Fruit fly (Drosophila melanogaster) whole organism, prepupa: ENCODE data around the gene slow.

Source experiments
- CG10631 ChIP-seq: fragments of 200-800 bp; sonication (Bioruptor generic); optimal IDR thresholded peaks from 2 replicates; lab custom pipeline; 2016; ENCODE audit warnings: missing biosample characterization, missing genetic modification characterization
- CG10669 ChIP-seq: fragments of 200-800 bp; sonication (Bioruptor generic); optimal IDR thresholded peaks from 3 replicates; lab custom pipeline; 2018; ENCODE audit warnings: missing biosample characterization, mild to moderate bottlenecking, missing genetic modification characterization, moderate library complexity
- CG11294 ChIP-seq: fragments of 200-800 bp; sonication (Bioruptor generic); IDR thresholded peaks from 2 replicates; pipeline ENCODE4 v1.3.6; 2022; ENCODE audit warnings: missing biosample characterization, missing genetic modification characterization
- CG11762 ChIP-seq: fragments of 200-800 bp; sonication (Bioruptor generic); optimal IDR thresholded peaks from 3 replicates; lab custom pipeline; 2016; ENCODE audit warnings: missing biosample characterization, missing genetic modification characterization; ENCODE audit not compliant: insufficient read depth
- CG11902 ChIP-seq: fragments of 200-800 bp; sonication (Bioruptor generic); optimal IDR thresholded peaks from 3 replicates; lab custom pipeline; 2016; ENCODE audit warnings: missing biosample characterization, missing genetic modification characterization
- CG15336 ChIP-seq: fragments of 200-800 bp; sonication (Bioruptor generic); IDR thresholded peaks from 2 replicates; pipeline ENCODE4 v1.3.6; 2022; ENCODE audit warnings: missing biosample characterization, missing genetic modification characterization
- CG3032 ChIP-seq: fragments of 200-800 bp; optimal IDR thresholded peaks from 2 replicates; lab custom pipeline; 2019; ENCODE audit warnings: missing biosample characterization, mild to moderate bottlenecking, missing genetic modification characterization, moderate library complexity
- CG31627 ChIP-seq: fragments of 200-800 bp; sonication (Bioruptor generic); optimal IDR thresholded peaks from 3 replicates; lab custom pipeline; 2016; ENCODE audit warnings: missing biosample characterization, missing genetic modification characterization
- CG32006 ChIP-seq: fragments of 200-800 bp; sonication (Bioruptor generic); optimal IDR thresholded peaks from 3 replicates; lab custom pipeline; 2017; ENCODE audit warnings: missing biosample characterization, mild to moderate bottlenecking, missing genetic modification characterization
- CG34406 ChIP-seq: fragments of 200-800 bp; sonication (Bioruptor generic); optimal IDR thresholded peaks from 3 replicates; lab custom pipeline; 2016; ENCODE audit warnings: missing biosample characterization, missing genetic modification characterization
- CG3919 ChIP-seq: fragments of 200-800 bp; sonication (Bioruptor generic); optimal IDR thresholded peaks from 3 replicates; lab custom pipeline; 2016; ENCODE audit warnings: missing biosample characterization, missing genetic modification characterization
- CG6276 ChIP-seq: fragments of 200-800 bp; sonication (Bioruptor generic); optimal IDR thresholded peaks from 2 replicates; lab custom pipeline; 2017; ENCODE audit warnings: missing biosample characterization, mild to moderate bottlenecking, missing genetic modification characterization
- CG6854 ChIP-seq: fragments of 200-800 bp; sonication (Bioruptor generic); optimal IDR thresholded peaks from 2 replicates; lab custom pipeline; 2017; ENCODE audit warnings: missing biosample characterization, mild to moderate bottlenecking, missing genetic modification characterization
- CG7368 ChIP-seq: fragments of 200-800 bp; sonication (Bioruptor generic); optimal IDR thresholded peaks from 3 replicates; lab custom pipeline; 2016; ENCODE audit warnings: missing biosample characterization, missing genetic modification characterization
- CG8632 ChIP-seq: fragments of 200-800 bp; sonication (Bioruptor generic); optimal IDR thresholded peaks from 3 replicates; lab custom pipeline; 2016; ENCODE audit warnings: missing biosample characterization, missing genetic modification characterization
- Eip75B ChIP-seq: fragments of 200-800 bp; sonication (Bioruptor generic); optimal IDR thresholded peaks from 3 replicates; lab custom pipeline; 2016; ENCODE audit warnings: missing biosample characterization, missing genetic modification characterization
- Eip93F ChIP-seq: fragments of 200-800 bp; sonication (Bioruptor generic); optimal IDR thresholded peaks from 2 replicates; lab custom pipeline; 2016; ENCODE audit warnings: missing biosample characterization, mild to moderate bottlenecking, missing genetic modification characterization
- Ets21C ChIP-seq: fragments of 200-800 bp; sonication (Bioruptor generic); optimal IDR thresholded peaks from 3 replicates; lab custom pipeline; 2016; ENCODE audit warnings: missing biosample characterization, missing genetic modification characterization
- Ets96B ChIP-seq: fragments of 200-800 bp; optimal IDR thresholded peaks from 2 replicates; lab custom pipeline; 2019; ENCODE audit warnings: missing biosample characterization, mild to moderate bottlenecking, missing genetic modification characterization, moderate library complexity
- Hr38 ChIP-seq: sonication (Bioruptor generic); optimal IDR thresholded peaks from 2 replicates; lab custom pipeline; 2016; ENCODE audit warnings: missing biosample characterization, missing genetic modification characterization
- Hr39 ChIP-seq: fragments of 200-800 bp; sonication (Bioruptor generic); optimal IDR thresholded peaks from 2 replicates; lab custom pipeline; 2016; ENCODE audit warnings: missing biosample characterization, missing genetic modification characterization
- Hr4 ChIP-seq: fragments of 200-800 bp; sonication (Bioruptor generic); optimal IDR thresholded peaks from 3 replicates; lab custom pipeline; 2016; ENCODE audit warnings: missing biosample characterization, missing genetic modification characterization
- Smox ChIP-seq: fragments of 200-800 bp; sonication (Bioruptor generic); optimal IDR thresholded peaks from 3 replicates; lab custom pipeline; 2016; ENCODE audit warnings: missing biosample characterization, missing genetic modification characterization
- Sox102F ChIP-seq: fragments of 200-800 bp; sonication (Bioruptor generic); optimal IDR thresholded peaks from 2 replicates; lab custom pipeline; 2016; ENCODE audit warnings: missing biosample characterization, mild to moderate bottlenecking, missing genetic modification characterization
- Sox14 ChIP-seq: fragments of 200-800 bp; sonication (Bioruptor generic); optimal IDR thresholded peaks from 3 replicates; lab custom pipeline; 2016; ENCODE audit warnings: missing biosample characterization, missing genetic modification characterization
- Sox15 ChIP-seq: fragments of 200-800 bp; sonication (Bioruptor generic); optimal IDR thresholded peaks from 3 replicates; lab custom pipeline; 2016; ENCODE audit warnings: missing biosample characterization, missing genetic modification characterization
- achi ChIP-seq: fragments of 200-800 bp; sonication (Bioruptor generic); optimal IDR thresholded peaks from 3 replicates; lab custom pipeline; 2016; ENCODE audit warnings: missing biosample characterization, missing genetic modification characterization
- cyc ChIP-seq: fragments of 200-800 bp; sonication (Bioruptor generic); optimal IDR thresholded peaks from 3 replicates; lab custom pipeline; 2016; ENCODE audit warnings: missing biosample characterization, missing genetic modification characterization
- dsx ChIP-seq: fragments of 200-800 bp; optimal IDR thresholded peaks from 3 replicates; lab custom pipeline; 2019; ENCODE audit warnings: missing biosample characterization, mild to moderate bottlenecking, missing genetic modification characterization, moderate library complexity; ENCODE audit not compliant: poor library complexity, severe bottlenecking
- eg ChIP-seq: fragments of 200-800 bp; sonication (Bioruptor generic); IDR thresholded peaks from 3 replicates; pipeline ENCODE4 v1.3.6; 2022; ENCODE audit warnings: missing biosample characterization, missing genetic modification characterization
- esn ChIP-seq: fragments of 200-800 bp; sonication (Bioruptor generic); optimal IDR thresholded peaks from 2 replicates; lab custom pipeline; 2016; ENCODE audit warnings: missing biosample characterization, mild to moderate bottlenecking, missing genetic modification characterization, moderate library complexity
- fd59A ChIP-seq: fragments of 200-800 bp; sonication (Bioruptor generic); optimal IDR thresholded peaks from 2 replicates; lab custom pipeline; 2017; ENCODE audit warnings: missing biosample characterization, mild to moderate bottlenecking, missing genetic modification characterization, missing genetic modification reagents
- fd85E ChIP-seq: fragments of 200-800 bp; sonication (Bioruptor generic); optimal IDR thresholded peaks from 3 replicates; lab custom pipeline; 2016; ENCODE audit warnings: missing biosample characterization, missing genetic modification characterization
- net ChIP-seq: fragments of 200-800 bp; sonication (Bioruptor generic); optimal IDR thresholded peaks from 3 replicates; lab custom pipeline; 2016; ENCODE audit warnings: missing biosample characterization, missing genetic modification characterization
- svp ChIP-seq: fragments of 200-800 bp; sonication (Bioruptor generic); peaks from one replicate; lab custom pipeline; 2016; ENCODE audit warnings: missing biosample characterization, missing genetic modification characterization
- vri ChIP-seq: fragments of 200-800 bp; sonication (Bioruptor generic); optimal IDR thresholded peaks from 3 replicates; lab custom pipeline; 2016; ENCODE audit warnings: missing biosample characterization, mild to moderate bottlenecking, missing genetic modification characterization

slow gene

dm6 chr3L:4421362-4421761 lies 37.1 kb downstream of the slow start, which contains the start of gene CG15020:
CG15020 (plus strand) TSS chr3L:4421662.
- TF ChIP-seq CG32006 (GFP tag; lab: Kevin White, UChicago), result peak; percentile 27
- TF ChIP-seq fd85E (GFP tag; lab: Kevin White, UChicago), result no peak
- TF ChIP-seq Smox (GFP tag; lab: Kevin White, UChicago), result no peak
- TF ChIP-seq, all 60 proteins: peak for 1

DNA sequence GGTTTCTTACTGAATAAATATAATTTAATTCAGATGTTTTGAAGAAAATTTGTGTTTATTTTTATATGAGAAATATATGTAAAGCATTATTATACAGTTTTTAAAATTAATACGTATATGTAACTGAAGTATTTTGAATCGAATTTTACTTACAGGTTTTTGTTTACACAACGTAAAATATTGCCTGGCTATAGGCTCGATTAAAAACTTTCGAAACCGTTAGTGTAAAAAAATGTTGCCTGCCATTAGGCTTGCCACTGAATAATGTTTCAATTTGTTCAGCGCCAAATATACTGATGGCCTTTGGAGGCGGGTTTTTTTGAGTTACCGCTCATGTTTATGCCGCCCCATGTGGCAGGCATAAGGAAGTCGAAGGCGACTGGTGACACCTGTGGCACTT lies 42.3 kb downstream of the slow start:
- TF ChIP-seq CG3032 (tag; lab: Kevin White, UChicago) (no peak), CG11762 (no peak), CG11902 (GFP tag; lab: Kevin White, UChicago) (no peak), CG6854 (no peak), CG8632 (GFP tag; lab: Kevin White, UChicago) (no peak), net (GFP tag; lab: Kevin White, UChicago) (no peak), Sox14 (GFP tag; lab: Kevin White, UChicago) (no peak), Sox15 (GFP tag; lab: Kevin White, UChicago) (no peak), Eip93F (GFP tag; lab: Kevin White, UChicago) (no peak), CG31627 (GFP tag; lab: Kevin White, UChicago) (no peak), CG11294 (no peak)

DNA sequence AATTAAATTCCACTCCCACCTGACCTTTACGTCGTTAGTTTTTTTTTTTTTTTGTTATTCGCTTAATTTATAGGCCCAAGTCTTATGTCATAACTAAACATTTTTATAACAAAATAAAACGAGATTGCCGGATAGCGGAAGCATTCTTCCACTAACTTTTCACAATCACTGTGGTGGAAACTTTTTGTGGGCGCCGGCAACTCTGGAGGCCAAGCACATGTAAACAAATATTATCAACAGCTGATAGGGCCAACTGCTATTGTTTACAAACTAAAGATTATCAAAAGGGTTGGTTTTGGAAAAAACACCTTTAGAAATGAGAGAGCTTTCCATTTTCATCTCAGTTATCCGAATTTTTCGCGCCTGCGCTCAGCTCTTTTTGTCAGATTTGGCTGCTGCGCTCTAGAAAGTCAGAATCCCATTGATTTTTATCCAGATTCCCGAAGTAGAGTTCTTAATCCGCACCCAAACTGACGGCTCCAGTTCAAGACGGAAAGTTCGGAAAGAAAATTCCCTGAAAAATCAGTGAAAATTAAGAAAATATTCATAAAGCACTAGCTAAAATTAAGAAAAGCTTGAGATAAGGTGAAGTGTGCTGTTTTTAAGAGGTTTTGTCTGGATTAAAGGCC lies 44.8 kb downstream of the slow start, which contains the start of gene nAChRbeta1:
nAChRbeta1 (plus strand) TSS at position 432 of the 629 bp plus-strand sequence.
- TF ChIP-seq CG6276 (GFP tag; lab: Kevin White, UChicago) (no peak), CG8632 (GFP tag; lab: Kevin White, UChicago) (no peak), svp (peak; percentile 32)

DNA sequence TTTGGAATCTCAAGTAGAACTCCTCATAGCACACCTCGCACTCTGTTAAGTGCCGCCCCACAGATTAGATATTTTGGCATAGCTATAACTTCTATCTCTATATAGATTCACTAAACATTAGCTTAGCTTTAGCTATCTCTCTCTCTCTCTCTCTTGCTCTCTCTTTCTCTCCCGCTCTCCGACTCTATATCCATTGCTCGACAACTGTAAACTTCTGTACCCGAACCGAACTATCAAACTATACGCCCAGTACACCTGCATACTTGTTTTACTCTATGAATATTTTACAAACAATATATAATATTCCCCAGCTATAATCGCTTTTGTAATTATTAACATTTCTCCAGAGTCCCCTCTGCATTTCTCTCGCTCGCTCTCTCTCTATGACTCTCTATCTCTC lies 46.1 kb downstream of the slow start:
- TF ChIP-seq CG15336 (GFP tag; lab: Robert Waterston, UW), result no peak
- no peak for TF ChIP-seq Hr38 (GFP tag; lab: Kevin White, UChicago)
- no peak for TF ChIP-seq vri (GFP tag; lab: Kevin White, UChicago)
- TF ChIP-seq CG32006 (GFP tag; lab: Kevin White, UChicago), result no peak
- TF ChIP-seq CG11762, result no peak
- no peak for TF ChIP-seq cyc
- no peak for TF ChIP-seq Sox14 (GFP tag; lab: Kevin White, UChicago)
- no peak for TF ChIP-seq CG11902 (GFP tag; lab: Kevin White, UChicago)
- TF ChIP-seq CG10631 (GFP tag; lab: Kevin White, UChicago), result no peak
- TF ChIP-seq achi (GFP tag; lab: Kevin White, UChicago), result no peak
- TF ChIP-seq esn (GFP tag; lab: Kevin White, UChicago), result no peak
- no peak for TF ChIP-seq eg

dm6 chr3L:4431111-4431730 lies 47.0 kb downstream of the slow start:
- TF ChIP-seq svp (peak; percentile 9), CG11294 (no peak)

DNA sequence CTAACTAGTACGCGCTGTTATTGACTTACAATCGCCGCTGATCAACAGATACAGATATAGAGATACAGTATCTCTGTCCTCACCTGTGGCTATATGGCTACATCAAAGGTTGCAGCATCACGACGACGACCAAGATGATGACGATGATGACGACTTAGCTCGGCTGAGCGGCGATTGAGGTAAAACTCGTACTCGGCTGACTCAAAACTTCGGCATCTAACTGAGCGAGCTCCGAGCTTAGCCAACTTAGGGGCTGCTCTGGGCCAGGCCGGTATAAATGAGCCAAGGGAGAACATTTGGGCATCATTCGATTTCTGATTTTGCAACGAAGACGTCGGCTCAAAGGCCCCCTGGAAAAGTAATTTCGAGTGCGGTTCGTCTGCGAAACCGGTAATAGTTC lies 52.2 kb downstream of the slow start, which contains the start of gene CG15021:
CG15021 (plus strand) TSS at position 301 of the 400 bp plus-strand sequence.
- TF ChIP-seq Hr4 (GFP tag; lab: Kevin White, UChicago), result no peak
- TF ChIP-seq CG34406, result no peak
- no peak for TF ChIP-seq CG7368 (GFP tag; lab: Kevin White, UChicago)
- no peak for TF ChIP-seq Eip75B (GFP tag; lab: Kevin White, UChicago)
- no peak for TF ChIP-seq CG10669
- no peak for TF ChIP-seq Sox102F (GFP tag; lab: Kevin White, UChicago)
- no peak for TF ChIP-seq Hr39 (GFP tag; lab: Kevin White, UChicago)
- no peak for TF ChIP-seq Ets96B (tag; lab: Kevin White, UChicago)
- TF ChIP-seq Ets21C, result no peak
- no peak for TF ChIP-seq Sox14 (GFP tag; lab: Kevin White, UChicago)
- no peak for TF ChIP-seq dsx
- TF ChIP-seq fd59A (GFP tag; lab: Kevin White, UChicago), result no peak
- TF ChIP-seq vri (GFP tag; lab: Kevin White, UChicago), result no peak
- no peak for TF ChIP-seq CG3919 (GFP tag; lab: Kevin White, UChicago)
